Fruit fly (Drosophila melanogaster) whole organism, wandering third instar larva: ENCODE measurements around the gene mge.
A peak's percentile ranks its signal among the peaks of the same experiment; 100 is the strongest.

Experiments
- CG32264 ChIP-seq: fragments of 200-800 bp; sonication (Bioruptor generic); optimal IDR thresholded peaks from 2 replicates; lab custom pipeline; 2016; ENCODE audit warnings: missing biosample characterization, missing genetic modification characterization
- CG9705 ChIP-seq: fragments of 200-800 bp; sonication (Bioruptor generic); optimal IDR thresholded peaks from 2 replicates; lab custom pipeline; 2018; ENCODE audit warnings: missing biosample characterization, mild to moderate bottlenecking, missing genetic modification characterization
- CrebA ChIP-seq: fragments of 200-800 bp; sonication (Bioruptor generic); optimal IDR thresholded peaks from 2 replicates; lab custom pipeline; 2016; ENCODE audit warnings: missing biosample characterization, mild to moderate bottlenecking, missing genetic modification characterization, borderline replicate concordance
- Dfd ChIP-seq: fragments of >200 bp; optimal IDR thresholded peaks from 2 replicates; lab custom pipeline; 2017; ENCODE audit warnings: missing biosample characterization, missing genetic modification characterization
- Dif ChIP-seq: fragments of 200-275, 200-300 bp; sonication (Bioruptor generic); optimal IDR thresholded peaks from 2 replicates; lab custom pipeline; 2018; ENCODE audit warnings: missing biosample characterization, missing genetic modification characterization; ENCODE audit not compliant: partially characterized antibody
- GATAd ChIP-seq: sonication (Bioruptor generic); optimal IDR thresholded peaks from 2 replicates; lab custom pipeline; 2016; ENCODE audit warnings: missing biosample characterization, missing genetic modification characterization
- HLH106 ChIP-seq: fragments of 200-800 bp; optimal IDR thresholded peaks from 3 replicates; lab custom pipeline; 2019; ENCODE audit warnings: missing biosample characterization, mild to moderate bottlenecking, missing genetic modification characterization, moderate library complexity
- Hnf4 ChIP-seq: fragments of 200-800 bp; sonication (Bioruptor generic); optimal IDR thresholded peaks from 2 replicates; lab custom pipeline; 2016; ENCODE audit warnings: missing biosample characterization, mild to moderate bottlenecking, missing genetic modification characterization
- Hr83 ChIP-seq: fragments of 200-300 bp; sonication (Bioruptor generic); optimal IDR thresholded peaks from 2 replicates; lab custom pipeline; 2016; ENCODE audit warnings: missing biosample characterization, mild to moderate bottlenecking, missing genetic modification characterization, moderate library complexity; ENCODE audit not compliant: poor library complexity, severe bottlenecking
- Jra ChIP-seq: sonication (Bioruptor generic); optimal IDR thresholded peaks from 2 replicates; lab custom pipeline; 2016; ENCODE audit warnings: missing biosample characterization, missing genetic modification characterization
- Mio ChIP-seq: sonication (Bioruptor generic); optimal IDR thresholded peaks from 2 replicates; lab custom pipeline; 2016; ENCODE audit warnings: missing biosample characterization, missing genetic modification characterization
- Myc ChIP-seq: fragments of >200 bp; optimal IDR thresholded peaks from 2 replicates; lab custom pipeline; 2017
- N ChIP-seq: fragments of >200 bp; optimal IDR thresholded peaks from 2 replicates; lab custom pipeline; 2018; ENCODE audit warnings: missing biosample characterization, missing external identifiers, missing genetic modification characterization
- OdsH ChIP-seq: fragments of 200-800 bp; sonication (Bioruptor generic); optimal IDR thresholded peaks from 2 replicates; lab custom pipeline; 2016; ENCODE audit warnings: missing biosample characterization, mild to moderate bottlenecking, missing genetic modification characterization
- Rel ChIP-seq, 2 experiments: fragments of 200-800 bp; sonication (Bioruptor generic) in 1 of 2; optimal IDR thresholded peaks; 2 replicates in 1 of 2; 3 replicates in 1 of 2; lab custom pipeline; 2016 to 2019; ENCODE audit warnings: mild to moderate bottlenecking in 2 of 2, missing biosample characterization in 2 of 2, missing genetic modification characterization in 2 of 2, moderate library complexity in 1 of 2
- Sp1 ChIP-seq: fragments of 200-800 bp; sonication (Bioruptor generic); optimal IDR thresholded peaks from 3 replicates; lab custom pipeline; 2019; ENCODE audit warnings: missing biosample characterization, mild to moderate bottlenecking, missing genetic modification characterization, moderate library complexity
- Vsx2 ChIP-seq: fragments of 200-300, 225-300 bp; sonication (Bioruptor generic); optimal IDR thresholded peaks from 2 replicates; lab custom pipeline; 2018; ENCODE audit warnings: missing biosample characterization, missing genetic modification characterization; ENCODE audit not compliant: partially characterized antibody
- dl ChIP-seq, 2 experiments: fragments of 175-275, 200-275 bp in 1 of 2; fragments of 200-275 bp in 1 of 2; sonication (Bioruptor generic); optimal IDR thresholded peaks; lab custom pipeline; 2018; ENCODE audit warnings: mild to moderate bottlenecking in 2 of 2, missing biosample characterization in 2 of 2, missing genetic modification characterization in 2 of 2, moderate library complexity in 2 of 2; ENCODE audit not compliant: partially characterized antibody in 2 of 2, insufficient read depth in 1 of 2
- foxo ChIP-seq, 2 experiments: fragments of 200-800 bp; sonication (Bioruptor generic); optimal IDR thresholded peaks; 2 replicates in 1 of 2; 3 replicates in 1 of 2; lab custom pipeline; 2016 to 2017; ENCODE audit warnings: missing biosample characterization in 2 of 2, missing genetic modification characterization in 2 of 2
- fru ChIP-seq: fragments of 200-800 bp; sonication (Bioruptor generic); optimal IDR thresholded peaks from 3 replicates; lab custom pipeline; 2016; ENCODE audit warnings: missing biosample characterization, mild to moderate bottlenecking, missing genetic modification characterization
- h ChIP-seq: fragments of 200-800 bp; sonication (Bioruptor generic); optimal IDR thresholded peaks from 3 replicates; lab custom pipeline; 2016; ENCODE audit warnings: missing biosample characterization, mild to moderate bottlenecking, missing genetic modification characterization
- lola ChIP-seq: fragments of >200 bp; optimal IDR thresholded peaks from 2 replicates; lab custom pipeline; 2017; ENCODE audit warnings: missing biosample characterization, missing genetic modification characterization
- pan ChIP-seq: fragments of >200 bp; optimal IDR thresholded peaks from 2 replicates; lab custom pipeline; 2017
- psq ChIP-seq: fragments of 200-800 bp; sonication (Bioruptor generic); optimal IDR thresholded peaks from 3 replicates; lab custom pipeline; 2017; ENCODE audit warnings: missing biosample characterization, mild to moderate bottlenecking, missing genetic modification characterization, moderate library complexity
- rgr ChIP-seq: fragments of 200-800 bp; sonication (Bioruptor generic); optimal IDR thresholded peaks from 3 replicates; lab custom pipeline; 2016; ENCODE audit warnings: missing biosample characterization, mild to moderate bottlenecking, missing genetic modification characterization
- sage ChIP-seq: fragments of 200-800 bp; sonication (Bioruptor generic); optimal IDR thresholded peaks from 2 replicates; lab custom pipeline; 2016; ENCODE audit warnings: missing biosample characterization, mild to moderate bottlenecking, missing genetic modification characterization
- sv ChIP-seq: fragments of 200-800 bp; sonication (Bioruptor generic); optimal IDR thresholded peaks from 3 replicates; lab custom pipeline; 2016; ENCODE audit warnings: missing biosample characterization, missing genetic modification characterization
- tai ChIP-seq: sonication (Bioruptor generic); optimal IDR thresholded peaks from 2 replicates; lab custom pipeline; 2016; ENCODE audit warnings: missing biosample characterization, missing genetic modification characterization
- usp ChIP-seq: fragments of >200 bp; optimal IDR thresholded peaks from 2 replicates; lab custom pipeline; 2017; ENCODE audit warnings: missing biosample characterization, missing genetic modification characterization
- woc ChIP-seq: sonication (Bioruptor generic); optimal IDR thresholded peaks from 2 replicates; lab custom pipeline; 2016; ENCODE audit warnings: missing biosample characterization, mild to moderate bottlenecking, missing genetic modification characterization

mge gene

DNA sequence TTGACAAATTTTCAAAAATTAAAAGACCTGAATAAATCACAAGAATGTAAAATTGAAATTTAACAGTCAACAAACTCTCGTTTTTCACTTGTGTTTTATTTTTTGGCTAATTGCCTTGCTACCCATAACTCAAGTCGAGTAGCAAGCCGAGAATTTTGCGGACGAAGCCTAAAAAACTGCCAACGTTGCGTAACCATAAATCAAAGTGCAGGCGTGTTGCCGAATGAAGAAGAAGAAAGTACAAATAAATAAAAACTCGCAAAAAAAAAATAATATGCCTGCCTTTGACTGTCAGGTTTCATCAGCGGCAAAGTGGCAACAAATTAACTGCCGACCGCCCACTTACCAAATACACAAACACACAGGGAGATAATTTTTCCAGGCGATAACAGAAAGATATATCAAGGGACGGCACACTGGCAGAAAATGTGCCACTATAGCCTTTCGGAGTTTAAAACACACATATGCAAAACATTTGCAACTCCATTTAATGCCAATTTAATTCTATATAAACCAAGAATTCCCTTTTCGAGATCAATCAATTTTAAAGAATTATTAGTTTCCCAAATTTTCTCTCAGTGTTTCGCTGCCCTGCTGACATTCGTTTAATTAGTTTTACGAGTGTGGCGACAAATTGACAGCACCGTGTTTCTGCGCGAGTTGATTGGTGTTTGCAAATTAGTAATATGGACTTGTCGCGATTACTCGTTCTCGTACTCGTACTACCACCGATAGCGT lies 18.6 kb upstream of the mge start (continued):
- TF ChIP-seq pan (lab: Kevin White, UChicago) (no peak), rgr (GFP tag; lab: Kevin White, UChicago) (peak; percentile 97), dl (GFP tag; optimal IDR thresholded peaks at IDR 0.05; lab: Kevin White, UChicago; ENCODE audit: insufficient read depth in 1 of 2, partially characterized antibody in 2 of 2) (no peak), N (GFP tag; lab: Kevin White, UChicago) (no peak), fru (peak; percentile 93), OdsH (GFP tag; lab: Kevin White, UChicago) (peak; percentile 95), Jra (GFP tag; lab: Kevin White, UChicago) (peak; percentile 84), Rel (GFP tag; optimal IDR thresholded peaks at IDR 0.05; lab: Kevin White, UChicago) (peak; percentile 58), Rel (tag; optimal IDR thresholded peaks at IDR 0.05; lab: Kevin White, UChicago) (peak; percentile 74), CG9705 (GFP tag; lab: Kevin White, UChicago) (peak; percentile 78), Dfd (GFP tag; lab: Kevin White, UChicago) (no peak), sv (GFP tag; lab: Kevin White, UChicago) (peak; percentile 88), foxo (GFP tag; optimal IDR thresholded peaks at IDR 0.05; lab: Kevin White, UChicago) (peak; percentile 37 to 95), h (peak; percentile 97), CG32264 (GFP tag; lab: Kevin White, UChicago) (peak; percentile 75), usp (GFP tag; lab: Kevin White, UChicago) (no peak), Myc (no peak), Sp1 (peak; percentile 91), Hnf4 (GFP tag; lab: Kevin White, UChicago) (peak; percentile 92)

DNA sequence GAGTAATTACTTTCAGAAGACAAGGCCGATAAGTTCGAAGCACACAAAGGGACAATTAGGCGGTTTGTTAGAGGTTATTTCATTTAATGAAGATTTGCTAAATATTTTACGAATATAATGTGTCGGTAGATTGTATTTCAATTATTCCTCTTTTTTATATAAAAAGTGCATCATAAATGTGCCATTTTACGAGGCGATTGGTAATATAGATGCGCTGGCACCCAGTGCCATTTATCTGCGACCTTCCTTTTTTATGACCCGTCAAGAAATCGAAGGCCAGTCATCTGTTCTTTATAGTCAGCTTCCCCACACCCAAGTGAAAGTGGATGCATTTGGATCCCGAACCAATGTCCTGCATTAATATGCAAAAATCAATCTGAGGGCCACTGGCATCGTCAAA lies 17.7 kb upstream of the mge start:
- TF ChIP-seq Dif (GFP tag; lab: Kevin White, UChicago) (no peak), h (no peak), dl (GFP tag; optimal IDR thresholded peaks at IDR 0.05; lab: Kevin White, UChicago; ENCODE audit: insufficient read depth in 1 of 2, partially characterized antibody in 2 of 2) (no peak), lola (no peak), Mio (GFP tag; lab: Kevin White, UChicago) (no peak), usp (GFP tag; lab: Kevin White, UChicago) (no peak), Vsx2 (GFP tag; lab: Kevin White, UChicago) (no peak)

DNA sequence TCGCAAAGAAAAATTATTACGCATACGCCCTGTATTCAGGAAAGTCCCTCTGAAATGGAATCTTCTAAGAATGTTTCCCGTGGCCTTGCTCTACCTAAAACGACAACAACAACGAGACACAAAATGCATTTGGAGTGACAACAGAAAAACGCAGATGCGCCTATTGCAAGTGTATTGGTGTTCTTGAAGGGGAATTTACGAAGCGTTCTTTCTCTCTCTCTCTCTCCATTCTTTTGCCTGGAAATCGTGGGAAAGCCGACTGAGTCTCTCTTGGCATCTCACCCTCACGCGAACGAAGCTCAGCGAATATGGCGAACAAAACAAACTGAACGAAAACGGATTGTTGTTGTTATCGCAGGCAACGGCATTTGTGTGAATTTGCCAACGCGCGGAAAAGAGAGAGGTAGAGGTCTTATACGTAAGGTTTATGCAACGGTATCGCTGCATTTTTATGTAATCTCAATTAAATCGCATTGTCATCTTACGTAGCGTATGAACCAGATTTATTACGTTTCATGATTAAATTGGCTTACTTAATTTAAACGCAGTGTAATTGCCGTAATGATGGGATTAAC lies 16.5 kb upstream of the mge start:
- TF ChIP-seq usp (GFP tag; lab: Kevin White, UChicago) (no peak), tai (no peak), psq (peak; percentile 72), HLH106 (tag; lab: Kevin White, UChicago) (no peak), woc (no peak), Rel (GFP tag; optimal IDR thresholded peaks at IDR 0.05; lab: Kevin White, UChicago) (no peak), Rel (tag; optimal IDR thresholded peaks at IDR 0.05; lab: Kevin White, UChicago) (peak; percentile 69), Vsx2 (GFP tag; lab: Kevin White, UChicago) (no peak), Hnf4 (GFP tag; lab: Kevin White, UChicago) (no peak), sage (peak; percentile 6), sv (GFP tag; lab: Kevin White, UChicago) (no peak)

DNA sequence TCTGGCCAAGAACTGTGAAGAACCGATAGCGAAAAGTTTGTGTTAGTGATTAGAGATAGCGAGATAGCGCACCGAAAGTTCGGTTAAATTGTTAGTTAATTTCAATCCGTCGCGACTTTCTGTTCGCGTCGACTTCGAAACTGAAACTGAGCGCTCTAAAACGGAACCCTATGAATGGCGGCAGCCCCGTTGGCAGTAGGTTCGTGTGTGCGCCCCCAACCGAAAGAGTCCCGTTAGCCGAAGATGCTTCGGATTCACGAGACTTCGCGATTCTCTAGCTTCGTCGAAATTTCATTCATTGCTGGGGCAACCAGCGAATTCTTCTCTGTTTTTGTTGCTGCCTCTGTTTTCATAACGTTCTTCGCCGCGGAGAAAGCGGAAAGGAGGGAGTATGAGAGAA lies 15.8 kb upstream of the mge start:
- TF ChIP-seq sage (no peak), CrebA (no peak), Hr83 (no peak), Rel (GFP tag; optimal IDR thresholded peaks at IDR 0.05; lab: Kevin White, UChicago) (no peak), Rel (tag; optimal IDR thresholded peaks at IDR 0.05; lab: Kevin White, UChicago) (peak; percentile 16), GATAd (GFP tag; lab: Kevin White, UChicago) (no peak), woc (no peak), N (GFP tag; lab: Kevin White, UChicago) (no peak), Sp1 (no peak)
